Worm (Caenorhabditis elegans) whole organism, early embryonic: Measurements from ENCODE around the gene pdi-2.

Source experiments
- B0310.2 ChIP-seq: sonication (generic microtip); optimal IDR thresholded peaks from 2 replicates; lab custom pipeline; 2016; ENCODE audit warnings: mild to moderate bottlenecking, missing genetic modification characterization, missing compliant biosample characterization
- F13C5.2 ChIP-seq: sonication (generic microtip); optimal IDR thresholded peaks from 2 replicates; lab custom pipeline; 2017; ENCODE audit warnings: mild to moderate bottlenecking, missing genetic modification characterization, inconsistent platforms, missing compliant biosample characterization
- aly-1 ChIP-seq: sonication (generic microtip); optimal IDR thresholded peaks from 2 replicates; lab custom pipeline; 2016; ENCODE audit warnings: missing genetic modification characterization, missing compliant biosample characterization
- ama-1 ChIP-seq: fragments of 150-350 bp; optimal IDR thresholded peaks from 2 replicates; lab custom pipeline; 2014
- ceh-13 ChIP-seq: fragments of 200-800 bp; sonication (Bioruptor generic); optimal IDR thresholded peaks from 2 replicates; lab custom pipeline; 2018; ENCODE audit warnings: mild to moderate bottlenecking, missing genetic modification characterization, missing compliant biosample characterization
- ceh-36 ChIP-seq: sonication (generic microtip); optimal IDR thresholded peaks from 2 replicates; lab custom pipeline; 2016; ENCODE audit warnings: missing genetic modification characterization, inconsistent platforms, missing compliant biosample characterization
- ets-7 ChIP-seq: sonication (generic microtip); optimal IDR thresholded peaks from 2 replicates; lab custom pipeline; 2016; ENCODE audit warnings: missing genotype, missing genetic modification characterization, missing compliant biosample characterization
- flt-1 ChIP-seq: fragments of 200-800 bp; sonication (Bioruptor generic); IDR thresholded peaks from 2 replicates; pipeline ENCODE4 v1.3.6; 2022; ENCODE audit warnings: missing genetic modification characterization, missing compliant biosample characterization
- hnd-1 ChIP-seq: sonication (generic microtip); optimal IDR thresholded peaks from 2 replicates; lab custom pipeline; 2016; ENCODE audit warnings: missing genetic modification characterization, missing compliant biosample characterization
- pes-1 ChIP-seq: fragments of 200-800 bp; sonication (Bioruptor generic); IDR thresholded peaks from 2 replicates; pipeline ENCODE4 v1.3.6; 2022; ENCODE audit warnings: missing genetic modification reagents, missing genetic modification characterization, missing compliant biosample characterization
- sea-1 ChIP-seq: fragments of 200-800 bp; sonication (Bioruptor generic); conservative IDR thresholded peaks from 2 replicates; pipeline ENCODE4 v1.3.6; 2022; ENCODE audit warnings: missing genetic modification characterization, missing compliant biosample characterization
- tbx-11 ChIP-seq: fragments of 200-800 bp; sonication (Bioruptor generic); IDR thresholded peaks from 2 replicates; pipeline ENCODE4 v1.3.6; 2022; ENCODE audit warnings: missing genetic modification characterization, missing compliant biosample characterization
- tbx-37 ChIP-seq: fragments of 200-800 bp; sonication (Bioruptor generic); conservative IDR thresholded peaks from 2 replicates; pipeline ENCODE4 v1.3.6; 2022; ENCODE audit warnings: missing genetic modification reagents, missing genetic modification characterization, missing compliant biosample characterization

DNA sequence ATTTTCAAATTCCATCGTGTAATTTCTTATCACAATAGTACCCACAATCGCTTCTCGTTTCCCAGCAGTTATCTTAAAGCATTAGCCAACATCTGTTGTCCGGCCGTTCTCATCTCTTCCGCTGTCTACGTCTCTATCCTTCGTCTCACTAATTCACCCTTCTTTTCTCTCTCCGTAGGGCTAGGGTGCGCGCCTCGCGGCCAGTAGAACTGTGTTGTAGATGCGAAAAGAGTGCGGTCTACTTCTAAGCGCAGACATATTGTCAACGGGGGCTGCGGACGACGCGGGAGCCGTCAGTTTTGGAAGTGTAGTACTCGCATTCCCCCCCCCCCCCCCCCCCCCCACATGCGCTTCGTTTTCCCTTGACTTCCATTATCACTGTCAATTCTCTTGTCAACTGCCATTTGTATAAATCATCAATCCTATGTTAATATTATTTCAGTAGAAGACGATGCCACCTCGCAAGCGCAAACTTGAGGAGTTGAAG is 10.3 kb upstream of the pdi-2 start, which contains the start of gene spr-3:
- TF ChIP-seq hnd-1 (no peak), ama-1 (no peak), flt-1 (GFP tag; lab: Robert Waterston, UW) (no peak), tbx-11 (no peak), F13C5.2 (tag; lab: Kevin White, UChicago) (no peak), ceh-13 (GFP tag; lab: Kevin White, UChicago) (no peak), B0310.2 (tag; lab: Kevin White, UChicago) (no peak), ceh-36 (tag; lab: Kevin White, UChicago) (no peak), pes-1 (0 out of 2 replicates have a peak, but pooled peaks have one; percentile 10), tbx-37 (GFP tag; lab: Robert Waterston, UW) (no peak), sea-1 (GFP tag; lab: Robert Waterston, UW) (0 out of 2 replicates have a peak, but pooled peaks have one; percentile 47), ets-7 (no peak), aly-1 (no peak)
